Worm (Caenorhabditis elegans) whole organism, L4 larva: ENCODE results near the gene F53F4.17.

Experiments
- R02D3.7 ChIP-seq: fragments of 150-350 bp; sonication (generic microtip); optimal IDR thresholded peaks from 3 replicates; lab custom pipeline; 2014; ENCODE audit warnings: missing biosample characterization, missing genetic modification characterization
- Y48G9A.11 ChIP-seq: fragments of 200-800 bp; sonication (Bioruptor generic); IDR thresholded peaks from 2 replicates; pipeline ENCODE4 v1.3.6; 2022; ENCODE audit warnings: missing genetic modification reagents, missing genetic modification characterization, missing compliant biosample characterization
- Y5F2A.4 ChIP-seq: fragments of 200-800 bp; sonication (Bioruptor generic); optimal IDR thresholded peaks from 2 replicates; lab custom pipeline; 2018; ENCODE audit warnings: mild to moderate bottlenecking, missing genetic modification characterization, missing compliant biosample characterization
- aha-1 ChIP-seq: fragments of 150-350 bp; peaks from one replicate; lab custom pipeline; 2014; ENCODE audit warnings: missing biosample characterization, missing genetic modification characterization
- ama-1 ChIP-seq: fragments of 150-350 bp; optimal IDR thresholded peaks from 2 replicates; lab custom pipeline; 2014; ENCODE audit warnings: inconsistent platforms, mixed read lengths
- attf-4 ChIP-seq: sonication (generic microtip); optimal IDR thresholded peaks from 3 replicates; lab custom pipeline; 2017; ENCODE audit warnings: missing biosample characterization, missing genetic modification characterization
- ceh-32 ChIP-seq: sonication (generic microtip); optimal IDR thresholded peaks from 2 replicates; lab custom pipeline; 2016; ENCODE audit warnings: mild to moderate bottlenecking, missing genetic modification characterization, missing compliant biosample characterization; ENCODE audit not compliant: poor library complexity
- ceh-44 ChIP-seq: fragments of 200-800 bp; sonication (Bioruptor generic); IDR thresholded peaks from 2 replicates; pipeline ENCODE4 v1.3.6; 2022; ENCODE audit warnings: missing genetic modification reagents, missing genetic modification characterization, missing compliant biosample characterization
- ceh-82 ChIP-seq: sonication (generic microtip); optimal IDR thresholded peaks from 2 replicates; lab custom pipeline; 2017; ENCODE audit warnings: missing biosample characterization, missing genetic modification characterization
- cey-2 ChIP-seq: sonication (generic microtip); optimal IDR thresholded peaks from 3 replicates; lab custom pipeline; 2017; ENCODE audit warnings: missing genetic modification characterization, mild to moderate bottlenecking, missing compliant biosample characterization, antibody characterized with exemption, borderline replicate concordance; ENCODE audit not compliant: insufficient read depth
- daf-12 ChIP-seq: fragments of 150-350 bp; optimal IDR thresholded peaks from 2 replicates; lab custom pipeline; 2014; ENCODE audit warnings: missing biosample characterization, missing genetic modification reagents, missing genetic modification characterization
- daf-19 ChIP-seq: fragments of 200-800 bp; sonication (Bioruptor generic); conservative IDR thresholded peaks from 2 replicates; pipeline ENCODE4 v1.3.6; 2022; ENCODE audit warnings: missing genetic modification characterization, missing compliant biosample characterization
- daf-8 ChIP-seq: fragments of 200-800 bp; sonication (Bioruptor generic); IDR thresholded peaks from 2 replicates; pipeline ENCODE4 v1.3.6; 2022; ENCODE audit warnings: missing genetic modification characterization, missing compliant biosample characterization
- dmd-6 ChIP-seq: fragments of 200-800 bp; sonication (Bioruptor generic); IDR thresholded peaks from 2 replicates; pipeline ENCODE4 v1.3.6; 2022; ENCODE audit warnings: missing genetic modification reagents, missing genetic modification characterization, missing compliant biosample characterization
- duxl-1 ChIP-seq: sonication (generic microtip); optimal IDR thresholded peaks from 2 replicates; lab custom pipeline; 2016; ENCODE audit warnings: mild to moderate bottlenecking, missing genetic modification characterization, moderate library complexity, missing compliant biosample characterization; ENCODE audit not compliant: poor library complexity
- dve-1 ChIP-seq: sonication (generic microtip); optimal IDR thresholded peaks from 2 replicates; lab custom pipeline; 2017; ENCODE audit warnings: antibody characterized with exemption, mild to moderate bottlenecking, missing genetic modification characterization, missing compliant biosample characterization; ENCODE audit not compliant: insufficient read depth
- egl-43 ChIP-seq: fragments of 200-800 bp; sonication (Bioruptor generic); IDR thresholded peaks from 2 replicates; pipeline ENCODE4 v1.3.6; 2022; ENCODE audit warnings: missing genetic modification reagents, missing genetic modification characterization, missing compliant biosample characterization
- hmg-1.1 ChIP-seq: fragments of 200-800 bp; sonication (Bioruptor generic); IDR thresholded peaks from 2 replicates; pipeline ENCODE4 v1.3.6; 2022; ENCODE audit warnings: missing genetic modification reagents, missing genetic modification characterization, missing compliant biosample characterization
- jun-1 ChIP-seq: fragments of 150-350 bp; optimal IDR thresholded peaks from 2 replicates; lab custom pipeline; 2014; ENCODE audit warnings: missing biosample characterization, missing genetic modification reagents, missing genetic modification characterization
- lin-1 ChIP-seq: fragments of 200-800 bp; sonication (Bioruptor generic); IDR thresholded peaks from 2 replicates; pipeline ENCODE4 v1.3.6; 2022; ENCODE audit warnings: missing genetic modification reagents, missing genetic modification characterization, missing compliant biosample characterization
- lin-29 ChIP-seq: fragments of 200-800 bp; sonication (Bioruptor generic); IDR thresholded peaks from 2 replicates; pipeline ENCODE4 v1.3.6; 2022; ENCODE audit warnings: missing genetic modification reagents, missing genetic modification characterization, missing compliant biosample characterization
- lin-38 ChIP-seq: fragments of 200-800 bp; sonication (Bioruptor generic); IDR thresholded peaks from 2 replicates; pipeline ENCODE4 v1.3.6; 2022; ENCODE audit warnings: missing genetic modification reagents, missing genetic modification characterization, missing compliant biosample characterization
- lin-39 ChIP-seq: fragments of 150-350 bp; optimal IDR thresholded peaks from 2 replicates; lab custom pipeline; 2014; ENCODE audit warnings: missing biosample characterization, missing genetic modification reagents, missing genetic modification characterization
- madf-5 ChIP-seq, 2 experiments: fragments of 200-800 bp; sonication (Bioruptor generic); IDR thresholded peaks; 2 replicates each; pipeline ENCODE4 v1.3.6; 2022; ENCODE audit warnings: missing compliant biosample characterization in 2 of 2, missing genetic modification characterization in 2 of 2
- mep-1 ChIP-seq: fragments of 150-350 bp; sonication (generic microtip); optimal IDR thresholded peaks from 3 replicates; lab custom pipeline; 2014; ENCODE audit warnings: missing biosample characterization, missing genetic modification characterization
- mxl-3 ChIP-seq: fragments of 200-800 bp; sonication (Bioruptor generic); optimal IDR thresholded peaks from 2 replicates; lab custom pipeline; 2018; ENCODE audit warnings: mild to moderate bottlenecking, missing genetic modification characterization, missing compliant biosample characterization
- nhr-237 ChIP-seq: sonication (generic microtip); optimal IDR thresholded peaks from 2 replicates; lab custom pipeline; 2017; ENCODE audit warnings: missing biosample characterization, missing genetic modification characterization
- nhr-6 ChIP-seq: fragments of 150-350 bp; optimal IDR thresholded peaks from 2 replicates; lab custom pipeline; 2014; ENCODE audit warnings: missing biosample characterization, missing genetic modification characterization
- nhr-76 ChIP-seq: fragments of 150-350 bp; optimal IDR thresholded peaks from 2 replicates; lab custom pipeline; 2014; ENCODE audit warnings: missing biosample characterization, missing genetic modification characterization
- nhr-77 ChIP-seq: fragments of 150-350 bp; optimal IDR thresholded peaks from 2 replicates; lab custom pipeline; 2014; ENCODE audit warnings: missing biosample characterization, missing genetic modification characterization
- pha-4 ChIP-seq, 2 experiments: fragments of 150-350 bp in 1 of 2; fragments of 200-800 bp in 1 of 2; sonication (Bioruptor generic) in 1 of 2; IDR thresholded peaks in 1 of 2; optimal IDR thresholded peaks in 1 of 2; 2 replicates each; pipeline versions ENCODE4 v1.3.6 to Lab custom; 2014 to 2022; ENCODE audit warnings: missing genetic modification characterization in 2 of 2, missing genetic modification reagents in 2 of 2, missing biosample characterization in 1 of 2, missing compliant biosample characterization in 1 of 2
- pqm-1 ChIP-seq: sonication (generic microtip); optimal IDR thresholded peaks from 2 replicates; lab custom pipeline; 2017; ENCODE audit warnings: missing biosample characterization, missing genetic modification characterization
- rbr-2 ChIP-seq: sonication (generic microtip); optimal IDR thresholded peaks from 2 replicates; lab custom pipeline; 2016; ENCODE audit warnings: missing genotype, missing genetic modification characterization, missing compliant biosample characterization
- saeg-2 ChIP-seq: fragments of 200-800 bp; sonication (Bioruptor generic); IDR thresholded peaks from 2 replicates; pipeline ENCODE4 v1.3.6; 2022; ENCODE audit warnings: missing genetic modification reagents, missing genetic modification characterization, missing compliant biosample characterization
- skn-1 ChIP-seq: fragments of 150-350 bp; optimal IDR thresholded peaks from 2 replicates; lab custom pipeline; 2014; ENCODE audit warnings: missing biosample characterization, missing genetic modification characterization
- snpc-1.2 ChIP-seq: fragments of 200-800 bp; sonication (Bioruptor generic); IDR thresholded peaks from 2 replicates; pipeline ENCODE4 v1.3.6; 2022; ENCODE audit warnings: missing genetic modification reagents, missing genetic modification characterization, missing compliant biosample characterization
- unc-130 ChIP-seq: sonication (generic microtip); optimal IDR thresholded peaks from 2 replicates; lab custom pipeline; 2016; ENCODE audit warnings: missing genetic modification reagents, missing genetic modification characterization, missing compliant biosample characterization
- unc-39 ChIP-seq: sonication (generic microtip); optimal IDR thresholded peaks from 2 replicates; lab custom pipeline; 2017; ENCODE audit warnings: missing biosample characterization, missing genetic modification characterization
- unc-62 ChIP-seq, 3 experiments: fragments of 150-350 bp in 1 of 3; sonication (generic microtip); optimal IDR thresholded peaks in 2 of 3; peaks in 1 of 3; 1 replicate in 1 of 3; 2 replicates in 2 of 3; lab custom pipeline; 2014 to 2017; ENCODE audit warnings: missing biosample characterization in 3 of 3, missing genetic modification characterization in 3 of 3, missing genetic modification reagents in 3 of 3, missing genotype in 1 of 3
- vab-7 ChIP-seq: fragments of 200-800 bp; sonication (Bioruptor generic); IDR thresholded peaks from 2 replicates; pipeline ENCODE4 v1.3.6; 2022; ENCODE audit warnings: missing genetic modification reagents, missing genetic modification characterization, missing compliant biosample characterization
- zfp-3 ChIP-seq: fragments of 200-800 bp; sonication (Bioruptor generic); conservative IDR thresholded peaks from 2 replicates; pipeline ENCODE4 v1.3.6; 2022; ENCODE audit warnings: missing genetic modification reagents, missing genetic modification characterization, missing compliant biosample characterization
- ztf-7 ChIP-seq: fragments of 150-350 bp; optimal IDR thresholded peaks from 2 replicates; lab custom pipeline; 2014; ENCODE audit warnings: missing biosample characterization, missing genetic modification characterization

F53F4.17 gene

DNA sequence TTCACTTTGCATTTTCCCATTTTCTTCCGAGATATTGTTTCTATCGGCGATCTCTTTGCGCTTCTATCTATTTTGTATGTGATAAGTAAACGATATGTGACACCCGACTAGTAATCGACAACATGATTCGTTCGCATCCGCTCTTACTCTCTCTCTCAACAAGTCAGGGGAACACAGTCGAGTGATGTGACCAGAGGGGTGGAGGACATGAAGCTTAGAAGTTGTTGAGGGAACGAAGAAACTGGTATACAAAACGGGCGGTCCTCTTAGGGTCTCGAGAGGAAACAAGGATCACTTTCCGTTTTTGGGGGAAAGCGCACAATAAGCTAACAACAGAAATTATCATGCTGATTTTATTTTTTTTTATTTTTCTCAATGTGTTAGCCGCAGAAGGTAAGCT lies 5.1 kb downstream of the F53F4.17 start, which contains the start of gene F53F4.4:
Gene F53F4.4 (plus strand): TSS at position 301 of the 400 bp plus-strand sequence.
- TF ChIP-seq nhr-77, result no peak
- TF ChIP-seq lin-29, result no peak
- TF ChIP-seq lin-1 (GFP tag; lab: Robert Waterston, UW), result no peak
- no peak for TF ChIP-seq Y5F2A.4
- TF ChIP-seq zfp-3, result no peak
- no peak for TF ChIP-seq mxl-3
- no peak for TF ChIP-seq unc-39 (tag; lab: Kevin White, UChicago)
- no peak for TF ChIP-seq unc-130 (GFP tag; lab: Kevin White, UChicago)
- no peak for TF ChIP-seq attf-4
- TF ChIP-seq nhr-237 (tag; lab: Kevin White, UChicago), result no peak
- TF ChIP-seq lin-39, result no peak
- TF ChIP-seq duxl-1, result no peak
- peak; percentile 41 for TF ChIP-seq lin-38 (GFP tag; lab: Robert Waterston, UW)
- no peak for TF ChIP-seq jun-1
- no peak for TF ChIP-seq snpc-1.2 (GFP tag; lab: Robert Waterston, UW)
- no peak for TF ChIP-seq daf-12 (tag; lab: Kevin White, UChicago)
- no peak for TF ChIP-seq Y48G9A.11 (GFP tag; lab: Robert Waterston, UW)
- no peak for TF ChIP-seq R02D3.7
- TF ChIP-seq unc-62 (GFP tag; optimal IDR thresholded peaks at IDR 0.05 in 1 of 2; lab: Kevin White, UChicago), result peak in 1 of 2 experiments; percentile 32
- TF ChIP-seq unc-62 (tag; optimal IDR thresholded peaks at IDR 0.05; lab: Kevin White, UChicago), result no peak
- TF ChIP-seq skn-1 (tag; lab: Kevin White, UChicago), result no peak
- TF ChIP-seq hmg-1.1 (GFP tag; lab: Robert Waterston, UW), result no peak
- no peak for TF ChIP-seq mep-1 (tag; lab: Kevin White, UChicago)
- no peak for TF ChIP-seq daf-8 (GFP tag; lab: Robert Waterston, UW)
- no peak for TF ChIP-seq vab-7 (GFP tag; lab: Robert Waterston, UW)
- no peak for TF ChIP-seq ama-1
- TF ChIP-seq cey-2 (tag; lab: Kevin White, UChicago), result no peak
- no peak for TF ChIP-seq ceh-32
- peak; percentile 25; the same call in 1 of the 2 replicates for TF ChIP-seq egl-43 (GFP tag; lab: Robert Waterston, UW)
- no peak for TF ChIP-seq madf-5 (GFP tag; IDR thresholded peaks at IDR 0.05; lab: Robert Waterston, UW)
- peak; percentile 37 for TF ChIP-seq aha-1 (tag; lab: Kevin White, UChicago)
- no peak for TF ChIP-seq ceh-44 (GFP tag; lab: Robert Waterston, UW)
- TF ChIP-seq dve-1 (tag; lab: Kevin White, UChicago), result no peak

DNA sequence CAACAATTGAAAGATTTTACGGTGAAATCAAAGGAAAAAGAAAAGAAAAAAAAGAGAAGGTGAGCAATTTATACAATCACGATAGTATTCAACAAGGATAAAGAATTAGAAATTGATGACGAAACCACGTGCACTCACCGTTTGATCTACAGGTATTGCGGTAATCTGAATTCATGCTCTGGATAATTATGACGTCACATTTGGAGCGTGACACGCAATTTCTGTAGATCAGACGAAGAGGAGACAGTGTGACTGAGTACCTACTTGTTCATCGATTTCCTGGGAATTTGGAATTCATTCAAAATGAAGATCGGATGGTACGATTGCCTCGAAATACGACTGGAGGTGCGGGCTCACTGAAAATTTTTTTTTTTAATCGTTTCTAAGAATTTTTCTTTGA lies 10.4 kb downstream of the F53F4.17 start:
- TF ChIP-seq nhr-6 (tag; lab: Kevin White, UChicago) (no peak), pqm-1 (no peak), cey-2 (tag; lab: Kevin White, UChicago) (no peak), attf-4 (no peak), pha-4 (GFP tag; IDR thresholded peaks at IDR 0.05; lab: Robert Waterston, UW) (no peak), pha-4 (tag; optimal IDR thresholded peaks at IDR 0.05; lab: Kevin White, UChicago) (no peak), unc-130 (GFP tag; lab: Kevin White, UChicago) (no peak), ceh-82 (tag; lab: Kevin White, UChicago) (no peak), daf-19 (no peak), nhr-76 (tag; lab: Kevin White, UChicago) (no peak), Y48G9A.11 (GFP tag; lab: Robert Waterston, UW) (no peak), unc-39 (tag; lab: Kevin White, UChicago) (no peak), ztf-7 (no peak), rbr-2 (no peak), vab-7 (GFP tag; lab: Robert Waterston, UW) (no peak), skn-1 (tag; lab: Kevin White, UChicago) (no peak), dmd-6 (GFP tag; lab: Robert Waterston, UW) (no peak), saeg-2 (no peak), mxl-3 (no peak)
